Worm (Caenorhabditis elegans): Measurements from ENCODE around the gene F01F1.11.

The F01F1.11 gene

DNA sequence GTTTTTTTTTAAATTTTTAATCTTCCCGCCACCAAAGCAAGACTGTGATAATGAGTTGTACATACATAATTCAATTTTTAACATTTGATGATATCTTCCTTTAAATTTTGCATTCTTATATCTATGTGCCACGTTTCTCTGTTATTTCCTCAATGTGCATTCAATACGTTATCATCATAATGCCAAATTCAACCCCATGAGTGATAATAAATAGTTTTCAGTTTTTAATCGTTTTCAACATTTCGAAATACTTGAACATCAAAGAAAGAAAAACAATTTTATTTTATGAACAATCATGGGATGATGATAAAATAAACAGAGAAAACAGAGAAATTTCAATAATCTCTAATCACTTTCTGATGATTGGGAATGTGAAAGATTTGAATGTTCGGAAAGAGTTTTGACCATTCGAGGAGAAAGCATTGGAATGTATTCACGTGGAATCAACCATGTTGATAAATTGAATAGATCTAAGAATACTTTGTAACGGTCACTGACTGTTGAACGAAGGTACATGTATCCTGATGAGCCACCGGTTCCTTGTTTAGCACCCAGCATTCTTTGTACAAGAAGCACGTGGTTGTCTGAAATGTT is 45.8 kb upstream of the F01F1.11 start (continued):
- peak in 1 of 2 experiments; percentile 21 for TF ChIP-seq efl-1 (optimal IDR thresholded peaks at IDR 0.05)
- peak in 1 of 2 experiments; percentile 70 for TF ChIP-seq efl-1 (GFP tag; optimal IDR thresholded peaks at IDR 0.05 in 1 of 2)
- TF ChIP-seq hlh-4 (tag; optimal IDR thresholded peaks at IDR 0.05), result no peak
- no peak for TF ChIP-seq sup-37 (GFP tag; optimal IDR thresholded peaks at IDR 0.05)
- peak; percentile 21 for TF ChIP-seq snu-23 (GFP tag; optimal IDR thresholded peaks at IDR 0.05)
- peak; percentile 16 for TF ChIP-seq lin-14 (GFP tag; optimal IDR thresholded peaks at IDR 0.05)
- TF ChIP-seq dsc-1 (tag; optimal IDR thresholded peaks at IDR 0.05), result no peak
- no peak for TF ChIP-seq dpl-1 (GFP tag; optimal IDR thresholded peaks at IDR 0.05)
- TF ChIP-seq grh-1 (GFP tag; IDR thresholded peaks at IDR 0.05), result no peak
- peak in 1 of 2 experiments; percentile 57 for TF ChIP-seq lin-35 (GFP tag; optimal IDR thresholded peaks at IDR 0.05)
- peak; percentile 59 for TF ChIP-seq nhr-71 (tag; optimal IDR thresholded peaks at IDR 0.05)
- no peak for TF ChIP-seq jun-1 (tag; optimal IDR thresholded peaks at IDR 0.05)

DNA sequence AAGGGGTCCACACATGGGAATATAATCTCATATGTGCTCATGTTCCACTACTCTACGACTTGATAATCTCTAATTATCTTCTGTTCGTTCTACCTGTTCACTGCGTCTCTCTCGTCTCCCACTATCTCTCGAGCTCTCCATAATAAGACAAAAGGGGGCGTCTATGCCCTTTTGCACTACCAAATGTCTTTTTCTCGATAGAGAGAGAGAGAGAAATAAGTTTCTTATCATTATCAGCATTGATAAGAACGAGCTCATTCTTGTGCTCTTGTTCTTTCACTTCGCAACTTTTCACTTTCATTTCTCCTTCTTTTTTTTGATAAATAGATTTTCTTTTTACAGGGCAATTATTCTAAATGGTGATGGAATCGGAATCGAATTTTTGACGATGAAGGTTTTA is 44.2 kb upstream of the F01F1.11 start:
- TF ChIP-seq elt-2 (tag; optimal IDR thresholded peaks at IDR 0.05) (peak; percentile 34), lin-35 (GFP tag; optimal IDR thresholded peaks at IDR 0.05) (peak in 1 of 2 experiments; percentile 31), elt-3 (tag; optimal IDR thresholded peaks at IDR 0.05) (no peak), efl-1 (optimal IDR thresholded peaks at IDR 0.05) (no peak), efl-1 (GFP tag; optimal IDR thresholded peaks at IDR 0.05 in 1 of 2) (peak in 1 of 2 experiments; percentile 55), mef-2 (tag; optimal IDR thresholded peaks at IDR 0.05) (no peak)

DNA sequence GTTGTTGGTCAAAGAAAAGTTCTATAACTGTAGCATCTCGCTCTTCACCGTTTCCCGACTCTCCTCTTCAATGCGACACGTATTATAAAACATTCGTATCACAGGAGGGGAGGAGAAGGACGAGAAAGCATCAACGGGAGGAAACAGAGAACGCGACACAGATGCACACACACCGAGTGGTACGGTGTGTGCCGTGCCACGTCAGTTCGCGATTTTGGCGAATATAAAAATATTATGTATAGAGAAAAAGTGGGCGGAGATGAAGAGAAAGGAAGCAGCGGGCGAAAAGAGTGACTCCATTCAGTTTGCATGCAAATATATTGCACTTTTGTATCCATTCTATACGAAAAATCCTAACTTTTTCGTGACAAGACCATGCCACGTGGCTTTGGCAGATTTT is 43.0 kb upstream of the F01F1.11 start:
- TF ChIP-seq elt-2 (tag; optimal IDR thresholded peaks at IDR 0.05) (peak; percentile 14), dpl-1 (GFP tag; optimal IDR thresholded peaks at IDR 0.05) (no peak)

DNA sequence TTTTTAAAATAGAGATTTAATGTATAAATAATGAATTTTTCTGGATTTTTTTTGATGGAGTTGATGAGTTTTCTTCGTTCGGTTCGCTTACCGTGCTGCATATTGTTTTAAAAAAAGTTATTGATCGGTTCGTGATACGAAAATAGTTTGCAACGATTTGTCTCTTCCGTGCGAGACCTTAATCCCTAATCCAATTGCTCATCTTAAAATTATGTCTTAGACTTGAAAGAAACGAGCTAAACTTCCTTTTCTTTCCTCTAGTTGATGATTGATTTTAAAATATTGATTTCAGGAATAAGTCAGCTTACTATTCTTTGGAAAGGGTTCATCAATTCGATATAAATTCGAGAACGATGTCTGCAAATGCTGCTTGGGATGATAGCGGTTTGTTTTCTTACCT is 36.7 kb upstream of the F01F1.11 start, which contains the start of gene C28H8.3:
Gene C28H8.3, plus strand, starts transcription at position 293 of the 400 bp plus-strand sequence.
- TF ChIP-seq zag-1 (tag; optimal IDR thresholded peaks at IDR 0.05) (no peak), elt-3 (tag; optimal IDR thresholded peaks at IDR 0.05) (no peak), lsy-2 (tag; optimal IDR thresholded peaks at IDR 0.05) (no peak), hlh-17 (GFP tag; optimal IDR thresholded peaks at IDR 0.05; ENCODE audit: borderline replicate concordance) (no peak), ces-1 (GFP tag; optimal IDR thresholded peaks at IDR 0.05) (no peak), C34B4.2 (tag; optimal IDR thresholded peaks at IDR 0.05) (no peak), mdl-1 (tag; optimal IDR thresholded peaks at IDR 0.05) (no peak), aly-2 (tag; optimal IDR thresholded peaks at IDR 0.05) (no peak), nhr-76 (tag; optimal IDR thresholded peaks at IDR 0.05) (no peak), sup-37 (GFP tag; optimal IDR thresholded peaks at IDR 0.05) (no peak), egl-27 (tag; optimal IDR thresholded peaks at IDR 0.05) (no peak), ets-5 (GFP tag; IDR thresholded peaks at IDR 0.05) (no peak), nhr-20 (tag; optimal IDR thresholded peaks at IDR 0.05) (no peak), grh-1 (GFP tag; IDR thresholded peaks at IDR 0.05) (no peak), ceh-88 (GFP tag; IDR thresholded peaks at IDR 0.05) (no peak), unc-62 (GFP tag; optimal IDR thresholded peaks at IDR 0.05) (no peak)

DNA sequence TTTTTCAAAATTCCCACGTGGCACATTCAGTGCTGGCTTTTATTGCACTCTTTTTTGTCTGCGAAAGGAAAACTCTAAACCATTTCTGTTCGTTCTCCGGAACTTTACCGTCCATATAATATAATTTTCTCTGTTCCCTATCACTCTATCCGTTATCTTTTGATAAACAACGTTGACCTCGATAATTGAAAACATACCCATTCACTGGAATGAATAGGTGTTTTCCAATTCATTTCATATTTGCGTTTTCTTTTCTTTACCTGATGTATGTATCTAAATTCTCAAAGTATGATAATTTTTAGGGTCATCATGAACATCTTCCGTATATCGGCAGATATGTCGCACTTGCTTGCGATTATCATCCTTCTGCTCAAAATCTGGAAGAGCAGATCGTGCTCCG is 35.1 kb upstream of the F01F1.11 start, which contains the start of gene erd-2.2:
Gene erd-2.2, plus strand, starts transcription at position 301 of the 400 bp plus-strand sequence.
- peak; percentile 43 for TF ChIP-seq nhr-85 (tag)
- no peak for TF ChIP-seq nhr-47 (tag; optimal IDR thresholded peaks at IDR 0.05)
- TF ChIP-seq blmp-1 (tag; optimal IDR thresholded peaks at IDR 0.05), result peak; percentile 30
- TF ChIP-seq efl-1 (optimal IDR thresholded peaks at IDR 0.05), result no peak
- TF ChIP-seq efl-1 (GFP tag; optimal IDR thresholded peaks at IDR 0.05 in 1 of 2), result peak in 1 of 2 experiments; percentile 31

DNA sequence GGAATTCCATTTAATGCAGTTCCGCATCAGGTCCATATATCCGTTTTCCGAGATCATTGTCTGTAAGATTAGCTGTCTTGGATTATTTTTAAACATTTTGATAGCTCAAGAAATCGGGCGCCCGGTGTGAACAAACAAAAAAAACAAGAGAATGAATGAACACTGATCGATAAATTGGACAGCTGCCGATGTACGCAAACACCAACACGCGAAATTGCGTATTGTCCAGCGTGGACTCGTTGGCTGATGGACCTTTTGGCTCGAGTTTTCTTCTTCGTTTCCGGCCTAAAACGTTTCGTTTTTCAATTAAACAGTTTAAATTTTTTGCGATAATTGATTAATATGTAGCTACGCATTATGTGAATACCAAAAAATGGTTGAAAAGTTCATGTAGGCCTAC is 34.4 kb upstream of the F01F1.11 start, which contains the start of gene dpff-1:
Gene dpff-1, minus strand, starts transcription at position 288 of the 400 bp plus-strand sequence.
- TF ChIP-seq sup-37 (GFP tag; optimal IDR thresholded peaks at IDR 0.05) (no peak), Y116A8C.19 (tag; optimal IDR thresholded peaks at IDR 0.05; ENCODE audit: borderline replicate concordance) (no peak), unc-98 (GFP tag; IDR thresholded peaks at IDR 0.05) (no peak), vab-15 (tag; optimal IDR thresholded peaks at IDR 0.05) (no peak), ets-5 (GFP tag; IDR thresholded peaks at IDR 0.05) (no peak), sox-4 (tag; optimal IDR thresholded peaks at IDR 0.05) (no peak), fos-1 (tag; optimal IDR thresholded peaks at IDR 0.05) (no peak), nhr-71 (tag; optimal IDR thresholded peaks at IDR 0.05) (peak; percentile 38), lin-15B (tag; optimal IDR thresholded peaks at IDR 0.05) (no peak), unc-86 (tag; optimal IDR thresholded peaks at IDR 0.05) (no peak), tlp-1 (tag; optimal IDR thresholded peaks at IDR 0.05) (no peak), nhr-19 (GFP tag; conservative IDR thresholded peaks at IDR 0.05) (no peak), unc-30 (tag; optimal IDR thresholded peaks at IDR 0.05) (no peak), grh-1 (GFP tag; IDR thresholded peaks at IDR 0.05) (no peak), nhr-47 (tag; optimal IDR thresholded peaks at IDR 0.05) (peak; percentile 7), lir-3 (tag; optimal IDR thresholded peaks at IDR 0.05; ENCODE audit: poor library complexity) (no peak), snu-23 (GFP tag; optimal IDR thresholded peaks at IDR 0.05) (peak; percentile 35)
